Worm (Caenorhabditis elegans) whole organism, L4 larva: ENCODE data around the gene F11C1.10.

Experiments used
- F49E8.2 ChIP-seq: sonication (generic microtip); optimal IDR thresholded peaks from 2 replicates; lab custom pipeline; 2016; ENCODE audit warnings: missing compliant biosample characterization, mild to moderate bottlenecking, missing genetic modification characterization, borderline replicate concordance
- Y5F2A.4 ChIP-seq: fragments of 200-800 bp; sonication (Bioruptor generic); optimal IDR thresholded peaks from 2 replicates; lab custom pipeline; 2018; ENCODE audit warnings: mild to moderate bottlenecking, missing genetic modification characterization, missing compliant biosample characterization
- Y75B8A.6 ChIP-seq: fragments of 200-800 bp; sonication (Bioruptor generic); IDR thresholded peaks from 2 replicates; pipeline ENCODE4 v1.3.6; 2022; ENCODE audit warnings: missing genetic modification reagents, missing genetic modification characterization, missing compliant biosample characterization
- attf-4 ChIP-seq: sonication (generic microtip); optimal IDR thresholded peaks from 3 replicates; lab custom pipeline; 2017; ENCODE audit warnings: missing biosample characterization, missing genetic modification characterization
- ceh-44 ChIP-seq: fragments of 200-800 bp; sonication (Bioruptor generic); IDR thresholded peaks from 2 replicates; pipeline ENCODE4 v1.3.6; 2022; ENCODE audit warnings: missing genetic modification reagents, missing genetic modification characterization, missing compliant biosample characterization
- gei-8 ChIP-seq: fragments of 200-800 bp; sonication (Bioruptor generic); optimal IDR thresholded peaks from 2 replicates; lab custom pipeline; 2018; ENCODE audit warnings: mild to moderate bottlenecking, missing genetic modification characterization, missing compliant biosample characterization
- mep-1 ChIP-seq: fragments of 150-350 bp; sonication (generic microtip); optimal IDR thresholded peaks from 3 replicates; lab custom pipeline; 2014; ENCODE audit warnings: missing biosample characterization, missing genetic modification characterization
- nhr-6 ChIP-seq: fragments of 150-350 bp; optimal IDR thresholded peaks from 2 replicates; lab custom pipeline; 2014; ENCODE audit warnings: missing biosample characterization, missing genetic modification characterization
- nhr-76 ChIP-seq: fragments of 150-350 bp; optimal IDR thresholded peaks from 2 replicates; lab custom pipeline; 2014; ENCODE audit warnings: missing biosample characterization, missing genetic modification characterization
- pha-4 ChIP-seq, 2 experiments: fragments of 150-350 bp in 1 of 2; fragments of 200-800 bp in 1 of 2; sonication (Bioruptor generic) in 1 of 2; IDR thresholded peaks in 1 of 2; optimal IDR thresholded peaks in 1 of 2; 2 replicates each; pipeline versions ENCODE4 v1.3.6 to Lab custom; 2014 to 2022; ENCODE audit warnings: missing genetic modification characterization in 2 of 2, missing genetic modification reagents in 2 of 2, missing biosample characterization in 1 of 2, missing compliant biosample characterization in 1 of 2
- rbr-2 ChIP-seq: sonication (generic microtip); optimal IDR thresholded peaks from 2 replicates; lab custom pipeline; 2016; ENCODE audit warnings: missing genotype, missing genetic modification characterization, missing compliant biosample characterization

F11C1.10 gene

DNA sequence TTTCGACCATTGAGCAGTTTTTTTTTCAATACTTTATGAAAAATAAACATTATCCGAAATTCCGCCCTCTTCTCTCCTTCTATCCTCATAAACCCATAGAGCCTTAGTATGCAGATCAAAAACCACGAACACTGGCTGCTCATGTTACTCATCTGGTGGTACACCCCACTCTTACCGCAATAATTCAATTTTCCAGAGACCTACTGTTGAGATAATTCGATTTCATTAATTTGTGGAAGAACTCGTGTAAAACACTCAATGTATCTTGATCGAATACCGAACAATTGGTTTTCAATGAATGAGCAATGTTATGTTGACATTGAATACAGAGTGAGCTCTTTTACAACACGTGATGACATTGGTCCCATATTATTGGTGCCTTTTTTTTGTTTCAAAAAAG is 44.6 kb downstream of the F11C1.10 start:
- TF ChIP-seq mep-1 (tag; lab: Kevin White, UChicago): no peak
- no peak for TF ChIP-seq nhr-76
- no peak for TF ChIP-seq nhr-6
- no peak for TF ChIP-seq gei-8 (GFP tag; lab: Kevin White, UChicago)
- no peak for TF ChIP-seq attf-4 (tag; lab: Kevin White, UChicago)
- TF ChIP-seq F49E8.2 (tag; lab: Kevin White, UChicago): no peak
- TF ChIP-seq rbr-2 (tag; lab: Kevin White, UChicago): no peak
- no peak for TF ChIP-seq pha-4 (GFP tag; IDR thresholded peaks at IDR 0.05; lab: Robert Waterston, UW)
- no peak for TF ChIP-seq pha-4 (tag; optimal IDR thresholded peaks at IDR 0.05; lab: Kevin White, UChicago)
- no peak for TF ChIP-seq Y75B8A.6 (GFP tag; lab: Robert Waterston, UW)
- no peak for TF ChIP-seq Y5F2A.4 (GFP tag; lab: Kevin White, UChicago)
- no peak for TF ChIP-seq ceh-44 (GFP tag; lab: Robert Waterston, UW)
- TF ChIP-seq, all 104 proteins: peak for 0
